Fruit fly (Drosophila melanogaster) whole organism: ENCODE data around the gene Adss.

Experiments used
- CG8478 ChIP-seq: fragments of >200 bp; optimal IDR thresholded peaks from 2 replicates; lab custom pipeline; 2018; ENCODE audit warnings: inconsistent platforms
- Dll ChIP-seq: fragments of >200 bp; optimal IDR thresholded peaks from 2 replicates; lab custom pipeline; 2017
- EcR ChIP-seq, 2 experiments: fragments of >200 bp; optimal IDR thresholded peaks; 2 replicates each; lab custom pipeline; 2017; ENCODE audit warnings: missing biosample characterization in 2 of 2, missing genetic modification characterization in 2 of 2, missing genetic modification reagents in 2 of 2
- pan ChIP-seq: fragments of >200 bp; optimal IDR thresholded peaks from 2 replicates; lab custom pipeline; 2017
- psq ChIP-seq: fragments of >200 bp; optimal IDR thresholded peaks from 2 replicates; lab custom pipeline; 2017
- usp ChIP-seq: fragments of >200 bp; optimal IDR thresholded peaks from 2 replicates; lab custom pipeline; 2017; ENCODE audit warnings: missing biosample characterization, missing genetic modification characterization, mixed read lengths

Adss gene

DNA sequence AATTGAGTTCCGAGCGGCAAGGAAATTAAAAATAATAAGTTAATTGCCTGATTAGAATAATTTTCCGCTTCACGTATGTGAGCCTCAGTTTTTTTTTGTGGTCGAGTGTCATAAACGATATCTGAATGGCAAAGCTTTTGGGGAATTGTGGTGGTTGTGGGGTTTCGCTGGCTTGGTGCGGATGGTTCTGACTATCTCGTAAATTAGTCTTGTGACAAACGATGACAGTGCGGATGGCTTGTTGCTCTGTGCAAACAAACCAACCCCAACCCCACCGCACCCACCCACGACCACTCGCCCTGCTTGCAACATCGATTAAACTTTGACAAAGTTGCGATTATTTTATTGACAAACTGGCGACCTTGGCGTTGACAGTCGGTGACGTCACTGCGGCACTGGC lies 3.5 kb downstream of the Adss start:
- no peak for TF ChIP-seq EcR (GFP tag; optimal IDR thresholded peaks at IDR 0.05; lab: Kevin White, UChicago)
- no peak for TF ChIP-seq pan
- no peak for TF ChIP-seq usp (GFP tag; lab: Kevin White, UChicago)
- no peak for TF ChIP-seq psq (lab: Kevin White, UChicago)
- TF ChIP-seq CG8478 (lab: Kevin White, UChicago) = no peak
- TF ChIP-seq Dll (lab: Kevin White, UChicago) = no peak

DNA sequence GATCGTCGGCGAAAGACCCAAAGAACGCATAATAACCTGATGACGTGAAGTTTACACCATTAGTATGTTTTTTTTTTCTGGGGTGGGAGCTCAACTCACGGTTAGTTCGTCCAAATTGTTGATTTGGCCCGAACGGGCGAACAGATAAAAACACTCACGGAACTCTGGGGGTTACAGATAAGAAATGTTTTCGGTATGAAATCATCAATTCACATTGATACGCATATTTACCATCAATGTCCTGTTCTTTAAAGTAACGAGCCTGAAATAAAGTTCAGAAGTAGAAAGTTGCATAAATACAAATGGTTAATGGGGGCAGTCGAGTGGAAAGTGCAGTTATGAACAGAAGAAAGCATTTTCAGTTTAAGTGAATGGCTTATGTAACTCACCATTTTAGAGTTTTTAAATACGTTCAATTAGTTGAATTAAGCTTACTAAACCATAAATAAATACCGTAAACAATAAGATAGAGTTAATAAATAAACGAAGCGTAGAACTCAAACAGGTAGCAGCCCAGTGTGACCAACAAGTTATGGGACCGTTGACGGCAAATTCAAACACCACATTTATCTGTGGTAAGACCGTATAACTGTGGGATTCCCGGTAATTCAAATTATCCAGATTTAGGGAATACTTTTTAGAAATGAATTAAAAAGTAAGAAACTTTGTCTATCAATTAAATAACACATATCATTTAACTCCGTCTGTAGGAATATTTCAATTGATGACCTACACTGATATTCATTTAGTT lies 6.5 kb downstream of the Adss start, which contains the start of gene CG17272:
TSS of gene CG17272 (minus strand) at position 536 of the 751 bp plus-strand sequence.
- TF ChIP-seq psq (lab: Kevin White, UChicago) = no peak
- no peak for TF ChIP-seq Dll (lab: Kevin White, UChicago)

DNA sequence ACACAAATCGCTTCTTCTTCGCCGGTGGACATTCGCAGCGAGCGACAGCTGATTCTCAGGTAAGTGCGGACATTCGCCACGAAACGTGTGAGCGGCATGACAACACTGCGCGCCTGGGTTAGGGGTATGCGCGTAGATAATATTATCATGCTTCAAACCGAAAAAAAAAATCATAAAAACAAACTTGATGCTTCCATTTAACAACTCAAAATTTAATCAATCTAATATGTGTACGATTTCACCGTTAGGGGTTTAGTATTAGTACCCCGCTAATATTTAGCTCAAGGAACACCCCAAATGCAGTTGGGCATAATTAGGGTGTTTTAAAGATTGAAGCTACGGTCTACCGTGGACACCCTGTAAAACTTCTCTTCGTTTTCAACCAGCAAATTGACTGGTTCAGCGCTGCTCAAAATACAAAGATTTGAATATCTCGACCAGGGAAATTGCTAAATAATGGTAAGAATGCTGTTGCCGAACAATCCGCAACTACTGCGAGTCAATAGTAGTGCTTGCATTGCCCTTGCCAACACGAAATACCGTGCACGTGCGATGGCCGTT lies 8.5 kb downstream of the Adss start, which contains the start of the genes CG17271 and RpS20:
TSS of gene CG17271 (minus strand) at position 34 of the 561 bp plus-strand sequence.
TSS of gene RpS20 (plus strand) at position 367 of the 561 bp plus-strand sequence.
- TF ChIP-seq psq (lab: Kevin White, UChicago) = no peak
- no peak for TF ChIP-seq Dll (lab: Kevin White, UChicago)
- no peak for TF ChIP-seq CG8478 (lab: Kevin White, UChicago)
- no peak for TF ChIP-seq EcR (GFP tag; optimal IDR thresholded peaks at IDR 0.05; lab: Kevin White, UChicago)
- no peak for TF ChIP-seq pan
- no peak for TF ChIP-seq usp (GFP tag; lab: Kevin White, UChicago)

DNA sequence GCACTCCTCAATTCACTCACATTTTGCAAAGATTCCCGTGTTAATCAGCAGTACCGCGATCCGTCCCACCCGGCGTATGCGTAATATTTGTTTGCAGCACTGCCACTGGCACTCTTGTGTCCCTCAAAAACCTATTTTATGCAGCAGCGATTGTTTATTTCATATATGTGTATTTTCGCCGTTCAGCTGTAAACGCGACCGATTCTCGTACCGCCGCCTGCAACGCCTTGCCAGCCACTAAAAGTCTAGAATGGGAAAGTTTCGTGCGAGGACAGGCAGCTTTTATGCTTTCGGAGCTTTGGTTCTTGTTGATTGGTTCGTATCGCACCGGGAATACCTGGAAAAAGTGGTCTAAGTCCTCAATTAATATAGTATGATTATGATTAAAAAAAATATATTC lies 11.7 kb downstream of the Adss start, which contains the start of gene CG17270:
TSS of gene CG17270 (minus strand) at position 241 of the 400 bp plus-strand sequence.
- TF ChIP-seq Dll (lab: Kevin White, UChicago) (no peak), pan (no peak), CG8478 (lab: Kevin White, UChicago) (no peak), psq (lab: Kevin White, UChicago) (no peak), usp (GFP tag; lab: Kevin White, UChicago) (no peak), EcR (GFP tag; optimal IDR thresholded peaks at IDR 0.05; lab: Kevin White, UChicago) (no peak)

DNA sequence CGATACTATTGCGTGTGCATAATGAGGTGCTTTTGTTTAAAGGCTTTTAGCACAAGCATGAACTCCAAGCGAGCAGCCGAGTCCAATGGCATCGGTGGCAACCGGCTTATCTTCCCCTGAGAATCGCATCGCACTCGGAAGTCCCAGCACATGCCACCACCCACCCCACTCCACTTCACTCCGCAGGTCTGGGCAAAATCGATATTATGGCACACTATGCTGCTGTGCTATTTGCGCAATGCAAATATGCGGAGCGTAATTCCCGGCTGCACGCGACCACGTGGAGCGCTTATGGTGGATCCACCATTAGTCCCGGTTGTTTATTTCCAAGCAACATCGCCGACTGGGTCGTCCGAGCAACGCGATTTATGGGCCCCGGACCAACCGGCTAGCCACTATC lies 12.1 kb downstream of the Adss start:
- TF ChIP-seq Dll (lab: Kevin White, UChicago) (no peak), EcR (GFP tag; optimal IDR thresholded peaks at IDR 0.05; lab: Kevin White, UChicago) (no peak), psq (lab: Kevin White, UChicago) (no peak), CG8478 (lab: Kevin White, UChicago) (no peak), pan (no peak), usp (GFP tag; lab: Kevin White, UChicago) (no peak)

DNA sequence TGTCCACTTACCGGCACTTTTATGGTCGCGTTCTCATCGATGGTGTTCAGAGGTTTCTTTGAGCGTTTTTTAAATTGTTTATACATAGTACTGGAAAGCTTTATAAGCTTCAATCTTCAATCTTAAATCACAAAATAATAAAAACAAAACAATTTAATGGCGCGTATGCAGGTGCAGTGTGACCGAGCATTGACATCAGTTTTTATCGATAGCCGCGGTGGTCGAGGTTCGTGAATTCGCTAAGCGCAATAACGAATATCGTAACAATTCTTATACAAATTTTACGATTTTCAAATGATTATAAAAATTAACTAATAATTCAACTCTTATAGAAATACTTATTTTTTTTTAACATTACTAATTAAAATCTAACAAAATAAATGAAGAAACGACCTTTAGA lies 14.4 kb downstream of the Adss start, which contains the start of gene Fancd2:
TSS of gene Fancd2 (minus strand) at position 183 of the 400 bp plus-strand sequence.
- TF ChIP-seq CG8478 (lab: Kevin White, UChicago) (no peak), Dll (lab: Kevin White, UChicago) (no peak), psq (lab: Kevin White, UChicago) (no peak), usp (GFP tag; lab: Kevin White, UChicago) (no peak), pan (no peak), EcR (GFP tag; optimal IDR thresholded peaks at IDR 0.05; lab: Kevin White, UChicago) (no peak)

DNA sequence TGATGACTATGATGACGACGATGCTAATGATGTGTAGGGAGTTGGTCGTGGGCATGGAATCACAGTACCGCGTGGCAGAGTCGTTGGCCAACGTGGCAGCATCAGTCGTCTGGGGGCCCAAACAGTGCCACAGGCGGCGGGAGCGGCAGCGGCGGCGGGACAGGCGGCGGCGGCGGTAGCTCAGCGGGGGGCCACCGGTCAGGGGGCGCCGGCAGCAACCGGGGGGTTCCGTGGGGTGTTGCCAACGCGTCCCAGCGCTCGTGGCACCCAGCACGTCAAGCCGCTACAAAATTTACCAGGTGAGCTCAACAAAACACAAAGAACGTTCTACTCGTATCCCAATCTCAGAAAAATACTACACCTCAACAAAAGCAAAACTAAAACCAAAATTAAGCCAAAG lies 28.1 kb downstream of the Adss start:
- no peak for TF ChIP-seq usp (GFP tag; lab: Kevin White, UChicago)
- no peak for TF ChIP-seq EcR (GFP tag; optimal IDR thresholded peaks at IDR 0.05; lab: Kevin White, UChicago)
- TF ChIP-seq pan = no peak
- TF ChIP-seq CG8478 (lab: Kevin White, UChicago) = no peak
- TF ChIP-seq Dll (lab: Kevin White, UChicago) = no peak
- no peak for TF ChIP-seq psq (lab: Kevin White, UChicago)

DNA sequence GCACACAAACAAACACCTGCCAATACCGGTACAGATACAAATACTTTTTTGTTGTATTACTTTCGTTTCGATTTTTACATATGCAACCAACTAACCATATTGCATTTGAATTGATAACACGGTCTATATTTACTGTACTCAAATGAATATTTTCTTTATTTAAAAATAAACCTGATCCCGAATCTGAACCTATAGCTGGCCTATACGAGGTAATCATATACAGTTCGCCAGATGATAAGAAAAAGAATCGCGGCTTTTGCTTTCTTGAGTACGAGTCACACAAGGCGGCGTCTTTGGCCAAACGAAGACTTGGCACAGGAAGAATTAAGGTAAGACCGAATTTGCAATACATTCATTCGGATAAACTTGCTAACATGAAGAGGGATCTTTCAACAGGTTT lies 33.4 kb downstream of the Adss start:
- no peak for TF ChIP-seq usp (GFP tag; lab: Kevin White, UChicago)
- TF ChIP-seq CG8478 (lab: Kevin White, UChicago) = no peak
- TF ChIP-seq Dll (lab: Kevin White, UChicago) = no peak
- no peak for TF ChIP-seq pan
- TF ChIP-seq EcR (GFP tag; optimal IDR thresholded peaks at IDR 0.05; lab: Kevin White, UChicago) = no peak
- no peak for TF ChIP-seq psq (lab: Kevin White, UChicago)

DNA sequence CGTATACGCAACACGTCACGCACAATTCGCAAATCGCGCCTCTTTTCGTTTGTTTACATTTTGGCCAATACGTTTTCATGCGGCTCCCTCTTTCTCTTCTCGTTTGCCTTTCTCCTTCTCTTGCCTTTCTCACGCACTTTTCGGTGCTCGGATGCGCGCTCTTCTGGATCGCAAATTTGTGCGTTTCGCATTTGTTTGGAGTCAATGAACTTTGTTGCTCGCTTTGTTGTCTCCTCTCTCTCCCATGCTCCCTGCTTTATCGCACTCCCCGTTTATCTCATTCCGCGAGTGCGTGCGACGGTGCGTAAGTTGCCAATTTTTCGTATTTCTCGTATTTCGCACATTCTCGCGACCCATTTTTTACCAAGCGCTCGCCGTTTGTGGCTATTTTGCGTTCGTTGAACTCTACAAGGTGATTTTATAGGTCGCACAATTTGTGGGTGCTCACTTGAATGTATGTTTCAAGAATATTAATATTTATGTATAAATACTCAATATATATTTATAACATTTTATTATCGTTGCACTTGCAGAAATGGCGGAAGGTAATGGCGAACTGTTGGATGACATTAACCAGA lies 39.1 kb downstream of the Adss start:
- peak; percentile 67 to 85 for TF ChIP-seq EcR (GFP tag; optimal IDR thresholded peaks at IDR 0.05; lab: Kevin White, UChicago)
- no peak for TF ChIP-seq Dll (lab: Kevin White, UChicago)

DNA sequence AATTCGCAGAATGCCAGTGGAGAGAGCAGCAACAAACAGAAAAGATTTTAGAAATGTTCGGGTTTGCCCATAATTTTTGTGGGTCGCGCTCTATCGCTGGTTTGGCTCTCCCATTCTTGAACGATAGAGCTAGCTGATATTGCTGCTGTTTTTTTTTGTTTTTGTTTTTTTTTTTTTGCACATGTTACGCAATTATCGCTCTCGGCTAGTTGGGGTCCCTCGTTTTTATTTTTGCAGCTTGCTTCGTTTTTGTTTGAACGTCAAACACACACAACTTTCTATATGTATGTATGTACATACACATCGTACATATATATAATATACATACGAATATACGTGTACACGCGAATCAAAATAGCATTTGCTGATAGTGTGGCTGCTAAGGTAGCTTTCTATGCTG lies 39.9 kb downstream of the Adss start:
- TF ChIP-seq EcR (GFP tag; optimal IDR thresholded peaks at IDR 0.05; lab: Kevin White, UChicago) = no peak
- no peak for TF ChIP-seq usp (GFP tag; lab: Kevin White, UChicago)
- no peak for TF ChIP-seq CG8478 (lab: Kevin White, UChicago)
- no peak for TF ChIP-seq pan
- TF ChIP-seq Dll (lab: Kevin White, UChicago) = no peak
- no peak for TF ChIP-seq psq (lab: Kevin White, UChicago)

DNA sequence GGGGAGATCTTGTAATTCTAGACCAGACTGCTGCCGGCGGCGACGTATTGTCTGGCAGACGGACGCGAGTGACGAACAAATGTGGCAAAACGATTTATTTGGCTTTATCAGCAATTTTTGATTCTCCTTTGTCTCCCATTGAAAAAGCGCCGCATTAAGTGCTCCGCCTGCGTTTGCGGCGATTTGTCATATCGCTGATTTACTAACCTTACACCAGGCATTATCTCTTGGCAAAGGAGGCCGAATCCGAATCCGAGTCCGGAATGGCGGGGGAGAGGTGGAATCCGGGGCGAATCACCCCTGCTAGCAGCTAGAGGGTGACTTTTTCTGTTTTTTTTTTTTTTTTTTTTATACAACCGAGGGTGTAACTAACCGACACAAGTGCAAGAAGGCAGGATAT lies 41.8 kb downstream of the Adss start:
- TF ChIP-seq usp (GFP tag; lab: Kevin White, UChicago) (no peak), Dll (lab: Kevin White, UChicago) (no peak), EcR (GFP tag; optimal IDR thresholded peaks at IDR 0.05; lab: Kevin White, UChicago) (no peak), psq (lab: Kevin White, UChicago) (no peak), pan (no peak)
